Worm (Caenorhabditis elegans) whole organism, young adult: ENCODE data around the gene hex-5.

Experiments
- B0336.3 ChIP-seq: fragments of 200-800 bp; sonication (Bioruptor generic); IDR thresholded peaks from 2 replicates; pipeline ENCODE4 v1.3.6; 2022; ENCODE audit warnings: missing genetic modification characterization, missing compliant biosample characterization
- F22D6.2 ChIP-seq: sonication (generic microtip); optimal IDR thresholded peaks from 2 replicates; lab custom pipeline; 2016; ENCODE audit warnings: mild to moderate bottlenecking, missing genetic modification characterization, missing compliant biosample characterization
- Y53F4B.3 ChIP-seq: fragments of 200-800 bp; sonication (Bioruptor generic); IDR thresholded peaks from 2 replicates; pipeline ENCODE4 v1.3.6; 2022; ENCODE audit warnings: missing genetic modification reagents, missing genetic modification characterization, missing compliant biosample characterization
- ceh-100 ChIP-seq: fragments of 200-800 bp; sonication (Bioruptor generic); IDR thresholded peaks from 2 replicates; pipeline ENCODE4 v1.3.6; 2022; ENCODE audit warnings: missing genetic modification reagents, missing genetic modification characterization, missing compliant biosample characterization
- hlh-26 ChIP-seq: fragments of 200-800 bp; sonication (Bioruptor generic); conservative IDR thresholded peaks from 2 replicates; pipeline ENCODE4 v1.3.6; 2022; ENCODE audit warnings: missing genetic modification reagents, missing genetic modification characterization, missing compliant biosample characterization
- let-607 ChIP-seq, 2 experiments: fragments of 200-800 bp in 1 of 2; sonication (Bioruptor generic) in 1 of 2; sonication (generic microtip) in 1 of 2; optimal IDR thresholded peaks; 2 replicates each; lab custom pipeline; 2016 to 2018; ENCODE audit warnings: mild to moderate bottlenecking in 2 of 2, missing compliant biosample characterization in 2 of 2, missing genetic modification characterization in 2 of 2, moderate library complexity in 2 of 2, missing genotype in 1 of 2
- lsy-27 ChIP-seq: sonication (generic microtip); optimal IDR thresholded peaks from 2 replicates; lab custom pipeline; 2017; ENCODE audit warnings: missing genetic modification characterization, mild to moderate bottlenecking, missing compliant biosample characterization, antibody characterized with exemption, missing genotype, borderline replicate concordance; ENCODE audit not compliant: insufficient read depth
- madf-8 ChIP-seq: fragments of 200-800 bp; sonication (Bioruptor generic); conservative IDR thresholded peaks from 2 replicates; pipeline ENCODE4 v1.3.6; 2022; ENCODE audit warnings: missing genetic modification reagents, missing genetic modification characterization, missing compliant biosample characterization
- rpc-1 ChIP-seq, 2 experiments: fragments of 150-350 bp in 1 of 2; sonication (generic microtip) in 1 of 2; optimal IDR thresholded peaks; 2 replicates each; lab custom pipeline; 2014 to 2018; ENCODE audit warnings: missing biosample characterization in 1 of 2, missing genetic modification characterization in 1 of 2, missing genetic modification reagents in 1 of 2, missing genotype in 1 of 2
- snpc-4 ChIP-seq, 5 experiments: fragments of 150-350 bp in 1 of 5; sonication (generic microtip) in 4 of 5; optimal IDR thresholded peaks; 2 replicates each; lab custom pipeline; 2014 to 2018; ENCODE audit warnings: missing genetic modification characterization in 5 of 5, missing biosample characterization in 3 of 5, antibody characterized with exemption in 2 of 5, mild to moderate bottlenecking in 2 of 5, missing compliant biosample characterization in 2 of 5, missing genotype in 2 of 5, moderate library complexity in 2 of 5, missing genetic modification reagents in 1 of 5
- ztf-26 ChIP-seq: sonication (generic microtip); optimal IDR thresholded peaks from 2 replicates; lab custom pipeline; 2017; ENCODE audit warnings: missing genetic modification characterization, missing compliant biosample characterization

DNA sequence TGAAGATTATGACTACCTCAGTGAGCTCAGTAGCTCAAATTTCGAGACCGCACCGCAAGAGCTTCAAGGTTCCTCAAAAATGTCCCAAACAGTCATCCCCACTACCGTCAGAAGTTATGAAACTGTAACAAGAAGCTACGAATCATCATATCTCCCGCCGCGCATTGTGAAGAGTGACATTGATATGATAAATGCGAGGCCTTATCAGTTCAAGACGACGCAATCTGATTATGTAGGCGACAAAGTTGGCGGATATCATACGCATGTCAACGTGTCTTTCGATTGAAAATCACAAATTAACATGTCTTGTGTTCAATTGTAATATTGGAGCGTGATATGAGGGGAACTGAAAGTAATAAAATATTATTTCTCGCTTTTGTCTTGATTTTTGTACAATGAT, 4.6 kb downstream of the hex-5 start:
- TF ChIP-seq lsy-27 (tag; lab: Kevin White, UChicago), result no peak
- TF ChIP-seq Y53F4B.3 (GFP tag; lab: Robert Waterston, UW), result no peak
- no peak for TF ChIP-seq let-607 (tag; optimal IDR thresholded peaks at IDR 0.05; lab: Kevin White, UChicago)
- no peak for TF ChIP-seq ztf-26
- TF ChIP-seq rpc-1 (optimal IDR thresholded peaks at IDR 0.05; lab: Kevin White, UChicago), result no peak
- TF ChIP-seq rpc-1 (tag; optimal IDR thresholded peaks at IDR 0.05; lab: Kevin White, UChicago), result no peak
- TF ChIP-seq hlh-26 (GFP tag; lab: Robert Waterston, UW), result no peak
- TF ChIP-seq B0336.3 (GFP tag; lab: Robert Waterston, UW), result no peak
- TF ChIP-seq snpc-4 (GFP tag; optimal IDR thresholded peaks at IDR 0.05; lab: Kevin White, UChicago), result no peak
- no peak for TF ChIP-seq snpc-4 (tag; optimal IDR thresholded peaks at IDR 0.05; lab: Kevin White, UChicago)
- no peak for TF ChIP-seq F22D6.2 (tag; lab: Kevin White, UChicago)
- no peak for TF ChIP-seq madf-8 (GFP tag; lab: Robert Waterston, UW)
- no peak for TF ChIP-seq ceh-100 (GFP tag; lab: Robert Waterston, UW)
